Fruit fly (Drosophila melanogaster): ENCODE results near the gene CG7246.

The CG7246 gene

dm6 chrX:9041789-9042456 lies 38.9 kb downstream of the CG7246 start (continued):
- TF ChIP-seq onecut (GFP tag; IDR thresholded peaks at IDR 0.05) (peak; percentile 34; the same call in 1 of the 2 replicates), hbn (GFP tag; IDR thresholded peaks at IDR 0.05; ENCODE audit: partially characterized antibody) (no peak), CG12942 (GFP tag; optimal IDR thresholded peaks at IDR 0.05) (peak; percentile 6), Hand (GFP tag; optimal IDR thresholded peaks at IDR 0.05) (no peak), Hr78 (GFP tag; optimal IDR thresholded peaks at IDR 0.05) (no peak), Oaz (GFP tag; IDR thresholded peaks at IDR 0.05) (no peak), maf-S (GFP tag; optimal IDR thresholded peaks at IDR 0.05) (no peak), Bdp1 (GFP tag; optimal IDR thresholded peaks at IDR 0.05) (no peak), Dfd (GFP tag; optimal IDR thresholded peaks at IDR 0.05) (no peak), bbx (GFP tag; IDR thresholded peaks at IDR 0.05; ENCODE audit: partially characterized antibody) (no peak), BtbVII (GFP tag; optimal IDR thresholded peaks at IDR 0.05) (no peak), fru (optimal IDR thresholded peaks at IDR 0.05) (no peak), CG31365 (tag; optimal IDR thresholded peaks at IDR 0.05) (no peak), CG8281 (tag; optimal IDR thresholded peaks at IDR 0.05) (peak; percentile 1), al (GFP tag; IDR thresholded peaks at IDR 0.05) (no peak), her (GFP tag; optimal IDR thresholded peaks at IDR 0.05) (no peak), BEAF-32 (GFP tag; optimal IDR thresholded peaks at IDR 0.05) (no peak), Opbp (GFP tag; IDR thresholded peaks at IDR 0.05; ENCODE audit: partially characterized antibody) (no peak), Drgx (GFP tag; IDR thresholded peaks at IDR 0.05) (peak; percentile 33), CG7786 (GFP tag; optimal IDR thresholded peaks at IDR 0.05) (no peak), Doc2 (GFP tag; IDR thresholded peaks at IDR 0.05) (no peak), Sin3A (optimal IDR thresholded peaks at IDR 0.05) (no peak), Doc3 (GFP tag; IDR thresholded peaks at IDR 0.05; ENCODE audit: partially characterized antibody) (no peak), kah (GFP tag; optimal IDR thresholded peaks at IDR 0.05) (no peak), Hsf (GFP tag; optimal IDR thresholded peaks at IDR 0.05) (peak; percentile 53), CG6791 (GFP tag; IDR thresholded peaks at IDR 0.05; ENCODE audit: partially characterized antibody) (0 out of 3 replicates have a peak, but pooled peaks have one; percentile 34), gcm2 (GFP tag; optimal IDR thresholded peaks at IDR 0.05) (no peak), pnt (GFP tag; optimal IDR thresholded peaks at IDR 0.05) (peak; percentile 48), Lim3 (GFP tag; IDR thresholded peaks at IDR 0.05) (no peak), CG18262 (tag; optimal IDR thresholded peaks at IDR 0.05) (peak; percentile 85), ttk (GFP tag; IDR thresholded peaks at IDR 0.05) (peak; percentile 54; the same call in 1 of the 2 replicates), dmrt99B (tag; optimal IDR thresholded peaks at IDR 0.05) (peak; percentile 67), gce (GFP tag; IDR thresholded peaks at IDR 0.05) (no peak), CG2120 (GFP tag; optimal IDR thresholded peaks at IDR 0.05) (no peak), CG13296 (GFP tag; optimal IDR thresholded peaks at IDR 0.05) (no peak), Abd-B (GFP tag; optimal IDR thresholded peaks at IDR 0.05) (peak; percentile 69), CG4282 (GFP tag; optimal IDR thresholded peaks at IDR 0.05) (no peak), CG11085 (GFP tag; IDR thresholded peaks at IDR 0.05) (no peak), klu (GFP tag; IDR thresholded peaks at IDR 0.05) (no peak), ems (GFP tag; optimal IDR thresholded peaks at IDR 0.05) (peak; percentile 37), CG11247 (GFP tag; IDR thresholded peaks at IDR 0.05) (peak; percentile 23; the same call in 1 of the 2 replicates), CG2202 (tag; optimal IDR thresholded peaks at IDR 0.05) (no peak), jigr1 (GFP tag; IDR thresholded peaks at IDR 0.05) (peak; percentile 43; the same call in 1 of the 3 replicates), stwl (tag; optimal IDR thresholded peaks at IDR 0.05) (no peak), Gsc (GFP tag; IDR thresholded peaks at IDR 0.05) (no peak), CG12769 (tag; optimal IDR thresholded peaks at IDR 0.05) (no peak), repo (GFP tag; optimal IDR thresholded peaks at IDR 0.05) (no peak), danr (GFP tag; IDR thresholded peaks at IDR 0.05) (peak; percentile 34; the same call in 1 of the 2 replicates), H15 (GFP tag; IDR thresholded peaks at IDR 0.05) (no peak), mirr (GFP tag; optimal IDR thresholded peaks at IDR 0.05) (no peak), Dek (tag; optimal IDR thresholded peaks at IDR 0.05) (no peak)
